Worm (Caenorhabditis elegans) whole organism, young adult: ENCODE results near the gene swt-5.

Experiments used
- B0035.1 ChIP-seq: sonication (generic microtip); optimal IDR thresholded peaks from 2 replicates; lab custom pipeline; 2016; ENCODE audit warnings: missing genetic modification characterization, mild to moderate bottlenecking, missing compliant biosample characterization, missing genotype, missing genetic modification reagents
- D2030.7 ChIP-seq: fragments of 200-800 bp; sonication (Bioruptor generic); IDR thresholded peaks from 2 replicates; pipeline ENCODE4 v1.3.6; 2022; ENCODE audit warnings: missing genetic modification reagents, missing genetic modification characterization, missing compliant biosample characterization
- F37B4.10 ChIP-seq: fragments of 200-800 bp; sonication (Bioruptor generic); IDR thresholded peaks from 2 replicates; pipeline ENCODE4 v1.3.6; 2022; ENCODE audit warnings: missing genetic modification characterization, missing compliant biosample characterization
- F49E8.2 ChIP-seq: sonication (generic microtip); optimal IDR thresholded peaks from 3 replicates; lab custom pipeline; 2017; ENCODE audit warnings: missing genetic modification characterization, mild to moderate bottlenecking, missing compliant biosample characterization, antibody characterized with exemption, moderate library complexity; ENCODE audit not compliant: insufficient read depth
- F57C9.4 ChIP-seq: sonication (generic microtip); optimal IDR thresholded peaks from 2 replicates; lab custom pipeline; 2017; ENCODE audit warnings: mild to moderate bottlenecking, missing genetic modification characterization, missing compliant biosample characterization
- K11D2.4 ChIP-seq: fragments of 200-800 bp; sonication (Bioruptor generic); IDR thresholded peaks from 2 replicates; pipeline ENCODE4 v1.3.6; 2022; ENCODE audit warnings: missing genetic modification reagents, missing genetic modification characterization, missing compliant biosample characterization
- T07F8.4 ChIP-seq: sonication (generic microtip); optimal IDR thresholded peaks from 2 replicates; lab custom pipeline; 2016; ENCODE audit warnings: mild to moderate bottlenecking, missing genetic modification characterization, moderate library complexity, missing compliant biosample characterization
- T26A5.8 ChIP-seq: sonication (generic microtip); optimal IDR thresholded peaks from 2 replicates; lab custom pipeline; 2016; ENCODE audit warnings: missing genetic modification characterization, missing compliant biosample characterization
- Y67H2A.10 ChIP-seq: fragments of 200-800 bp; sonication (Bioruptor generic); conservative IDR thresholded peaks from 2 replicates; pipeline ENCODE4 v1.3.6; 2022; ENCODE audit warnings: missing genetic modification reagents, missing genetic modification characterization, missing compliant biosample characterization
- Y79H2A.3 ChIP-seq: fragments of 200-800 bp; sonication (Bioruptor generic); conservative IDR thresholded peaks from 2 replicates; pipeline ENCODE4 v1.3.6; 2022; ENCODE audit warnings: missing genetic modification reagents, missing genetic modification characterization, missing compliant biosample characterization
- ZK185.1 ChIP-seq: sonication (generic microtip); optimal IDR thresholded peaks from 2 replicates; lab custom pipeline; 2016; ENCODE audit warnings: mild to moderate bottlenecking, missing genetic modification characterization, missing compliant biosample characterization; ENCODE audit not compliant: poor library complexity, severe bottlenecking
- aptf-3 ChIP-seq: fragments of 200-800 bp; sonication (Bioruptor generic); IDR thresholded peaks from 2 replicates; pipeline ENCODE4 v1.3.6; 2022; ENCODE audit warnings: missing genetic modification characterization, missing compliant biosample characterization
- attf-6 ChIP-seq: fragments of 200-800 bp; sonication (Bioruptor generic); IDR thresholded peaks from 2 replicates; pipeline ENCODE4 v1.3.6; 2022; ENCODE audit warnings: missing genetic modification reagents, missing genetic modification characterization, missing compliant biosample characterization
- bed-2 ChIP-seq: fragments of 200-800 bp; sonication (Bioruptor generic); IDR thresholded peaks from 2 replicates; pipeline ENCODE4 v1.3.6; 2022; ENCODE audit warnings: missing genetic modification reagents, missing genetic modification characterization, missing compliant biosample characterization
- cebp-1 ChIP-seq, 2 experiments: fragments of 200-800 bp in 1 of 2; sonication (Bioruptor generic) in 1 of 2; sonication (generic microtip) in 1 of 2; IDR thresholded peaks in 1 of 2; optimal IDR thresholded peaks in 1 of 2; 2 replicates each; pipeline versions ENCODE4 v1.3.6 to Lab custom; 2017 to 2022; ENCODE audit warnings: missing compliant biosample characterization in 2 of 2, missing genetic modification characterization in 2 of 2, mild to moderate bottlenecking in 1 of 2, missing genetic modification reagents in 1 of 2, moderate library complexity in 1 of 2
- ceh-27 ChIP-seq: fragments of 200-800 bp; sonication (Bioruptor generic); optimal IDR thresholded peaks from 2 replicates; lab custom pipeline; 2018; ENCODE audit warnings: mild to moderate bottlenecking, missing genetic modification characterization, moderate library complexity, missing compliant biosample characterization
- ceh-79 ChIP-seq: sonication (generic microtip); optimal IDR thresholded peaks from 2 replicates; lab custom pipeline; 2017; ENCODE audit warnings: mild to moderate bottlenecking, missing genetic modification characterization, missing compliant biosample characterization
- ceh-91 ChIP-seq: fragments of 200-800 bp; sonication (Bioruptor generic); IDR thresholded peaks from 2 replicates; pipeline ENCODE4 v1.3.6; 2022; ENCODE audit warnings: missing genetic modification reagents, missing genetic modification characterization, missing compliant biosample characterization
- die-1 ChIP-seq: sonication (generic microtip); optimal IDR thresholded peaks from 2 replicates; lab custom pipeline; 2016; ENCODE audit warnings: missing genotype, mild to moderate bottlenecking, missing genetic modification characterization, missing compliant biosample characterization
- dpl-1 ChIP-seq: fragments of 150-350 bp; optimal IDR thresholded peaks from 2 replicates; lab custom pipeline; 2014; ENCODE audit warnings: missing biosample characterization, missing genetic modification reagents, missing genetic modification characterization
- efl-1 ChIP-seq: fragments of 150-350 bp; optimal IDR thresholded peaks from 2 replicates; lab custom pipeline; 2014; ENCODE audit warnings: missing biosample characterization, missing genetic modification reagents, missing genetic modification characterization
- egl-18 ChIP-seq: fragments of 200-800 bp; sonication (Bioruptor generic); IDR thresholded peaks from 2 replicates; pipeline ENCODE4 v1.3.6; 2022; ENCODE audit warnings: missing genetic modification reagents, missing genetic modification characterization, missing compliant biosample characterization
- fkh-3 ChIP-seq: sonication (generic microtip); optimal IDR thresholded peaks from 2 replicates; lab custom pipeline; 2016; ENCODE audit warnings: mild to moderate bottlenecking, missing genetic modification characterization, missing compliant biosample characterization
- him-1 ChIP-seq: sonication (generic microtip); optimal IDR thresholded peaks from 2 replicates; lab custom pipeline; 2016; ENCODE audit warnings: missing genotype, missing genetic modification reagents, missing genetic modification characterization, missing compliant biosample characterization
- hlh-12 ChIP-seq: sonication (generic microtip); optimal IDR thresholded peaks from 2 replicates; lab custom pipeline; 2016; ENCODE audit warnings: missing genetic modification characterization, missing compliant biosample characterization
- hmg-1.2 ChIP-seq: fragments of 200-800 bp; sonication (Bioruptor generic); IDR thresholded peaks from 2 replicates; pipeline ENCODE4 v1.3.6; 2022; ENCODE audit warnings: missing genetic modification reagents, missing genetic modification characterization, missing compliant biosample characterization
- hrde-1 ChIP-seq: sonication (generic microtip); optimal IDR thresholded peaks from 2 replicates; lab custom pipeline; 2016; ENCODE audit warnings: missing genetic modification characterization, mild to moderate bottlenecking, missing compliant biosample characterization, moderate library complexity, missing genotype, missing genetic modification reagents, borderline replicate concordance
- lag-1 ChIP-seq: fragments of 200-800 bp; sonication (Bioruptor generic); IDR thresholded peaks from 2 replicates; pipeline ENCODE4 v1.3.6; 2022; ENCODE audit warnings: missing genetic modification reagents, missing genetic modification characterization, missing compliant biosample characterization
- let-607 ChIP-seq, 2 experiments: fragments of 200-800 bp in 1 of 2; sonication (Bioruptor generic) in 1 of 2; sonication (generic microtip) in 1 of 2; optimal IDR thresholded peaks; 2 replicates each; lab custom pipeline; 2016 to 2018; ENCODE audit warnings: mild to moderate bottlenecking in 2 of 2, missing compliant biosample characterization in 2 of 2, missing genetic modification characterization in 2 of 2, moderate library complexity in 2 of 2, missing genotype in 1 of 2
- lin-26 ChIP-seq: fragments of 200-800 bp; sonication (Bioruptor generic); IDR thresholded peaks from 2 replicates; pipeline ENCODE4 v1.3.6; 2022; ENCODE audit warnings: missing genetic modification reagents, missing genetic modification characterization, missing compliant biosample characterization
- lir-1 ChIP-seq: fragments of 200-800 bp; sonication (Bioruptor generic); conservative IDR thresholded peaks from 2 replicates; pipeline ENCODE4 v1.3.6; 2022; ENCODE audit warnings: missing genetic modification reagents, missing genetic modification characterization, missing compliant biosample characterization
- lsl-1 ChIP-seq: fragments of 200-800 bp; sonication (Bioruptor generic); optimal IDR thresholded peaks from 2 replicates; lab custom pipeline; 2018; ENCODE audit warnings: mild to moderate bottlenecking, missing genetic modification characterization, moderate library complexity, missing compliant biosample characterization
- madf-6 ChIP-seq: fragments of 200-800 bp; sonication (Bioruptor generic); IDR thresholded peaks from 2 replicates; pipeline ENCODE4 v1.3.6; 2022; ENCODE audit warnings: missing genetic modification reagents, missing genetic modification characterization, missing compliant biosample characterization
- madf-8 ChIP-seq: fragments of 200-800 bp; sonication (Bioruptor generic); conservative IDR thresholded peaks from 2 replicates; pipeline ENCODE4 v1.3.6; 2022; ENCODE audit warnings: missing genetic modification reagents, missing genetic modification characterization, missing compliant biosample characterization
- mxl-1 ChIP-seq: sonication (generic microtip); optimal IDR thresholded peaks from 2 replicates; lab custom pipeline; 2016; ENCODE audit warnings: missing genetic modification characterization, missing compliant biosample characterization
- nhr-179 ChIP-seq: sonication (generic microtip); optimal IDR thresholded peaks from 2 replicates; lab custom pipeline; 2016; ENCODE audit warnings: mild to moderate bottlenecking, missing genetic modification characterization, missing compliant biosample characterization
- rcor-1 ChIP-seq: fragments of 200-800 bp; sonication (Bioruptor generic); IDR thresholded peaks from 2 replicates; pipeline ENCODE4 v1.3.6; 2022; ENCODE audit warnings: missing genetic modification reagents, missing genetic modification characterization, missing compliant biosample characterization
- rec-8 ChIP-seq, 2 experiments: sonication (generic microtip); optimal IDR thresholded peaks; 2 replicates each; lab custom pipeline; 2016; ENCODE audit warnings: mild to moderate bottlenecking in 2 of 2, missing genetic modification characterization in 2 of 2, missing genetic modification reagents in 2 of 2, missing genotype in 2 of 2, missing biosample characterization in 1 of 2, missing compliant biosample characterization in 1 of 2, moderate library complexity in 1 of 2
- sea-2 ChIP-seq: fragments of 200-800 bp; sonication (Bioruptor generic); IDR thresholded peaks from 2 replicates; pipeline ENCODE4 v1.3.6; 2022; ENCODE audit warnings: missing genetic modification characterization, missing compliant biosample characterization
- snpc-3.4 ChIP-seq: sonication (generic microtip); optimal IDR thresholded peaks from 2 replicates; lab custom pipeline; 2017; ENCODE audit warnings: missing genetic modification characterization, mild to moderate bottlenecking, missing compliant biosample characterization, antibody characterized with exemption, moderate library complexity, missing genotype, missing genetic modification reagents
- snpc-4 ChIP-seq, 5 experiments: fragments of 150-350 bp in 1 of 5; sonication (generic microtip) in 4 of 5; optimal IDR thresholded peaks; 2 replicates each; lab custom pipeline; 2014 to 2018; ENCODE audit warnings: missing genetic modification characterization in 5 of 5, missing biosample characterization in 3 of 5, antibody characterized with exemption in 2 of 5, mild to moderate bottlenecking in 2 of 5, missing compliant biosample characterization in 2 of 5, missing genotype in 2 of 5, moderate library complexity in 2 of 5, missing genetic modification reagents in 1 of 5
- sptf-2 ChIP-seq: fragments of 200-800 bp; sonication (Bioruptor generic); optimal IDR thresholded peaks from 2 replicates; lab custom pipeline; 2018; ENCODE audit warnings: mild to moderate bottlenecking, missing genetic modification characterization, missing compliant biosample characterization
- unc-130 ChIP-seq: sonication (generic microtip); optimal IDR thresholded peaks from 2 replicates; lab custom pipeline; 2016; ENCODE audit warnings: missing genetic modification reagents, missing genetic modification characterization, missing compliant biosample characterization
- xnd-1 ChIP-seq: sonication (generic microtip); optimal IDR thresholded peaks from 2 replicates; lab custom pipeline; 2016; ENCODE audit warnings: missing genotype, missing genetic modification reagents, missing genetic modification characterization, missing compliant biosample characterization
- zim-3 ChIP-seq: sonication (generic microtip); optimal IDR thresholded peaks from 2 replicates; lab custom pipeline; 2017; ENCODE audit warnings: mild to moderate bottlenecking, missing genetic modification characterization, moderate library complexity, missing compliant biosample characterization
- ztf-18 ChIP-seq: sonication (generic microtip); optimal IDR thresholded peaks from 2 replicates; lab custom pipeline; 2016; ENCODE audit warnings: missing genotype, mild to moderate bottlenecking, missing genetic modification characterization, missing compliant biosample characterization

The swt-5 gene

DNA sequence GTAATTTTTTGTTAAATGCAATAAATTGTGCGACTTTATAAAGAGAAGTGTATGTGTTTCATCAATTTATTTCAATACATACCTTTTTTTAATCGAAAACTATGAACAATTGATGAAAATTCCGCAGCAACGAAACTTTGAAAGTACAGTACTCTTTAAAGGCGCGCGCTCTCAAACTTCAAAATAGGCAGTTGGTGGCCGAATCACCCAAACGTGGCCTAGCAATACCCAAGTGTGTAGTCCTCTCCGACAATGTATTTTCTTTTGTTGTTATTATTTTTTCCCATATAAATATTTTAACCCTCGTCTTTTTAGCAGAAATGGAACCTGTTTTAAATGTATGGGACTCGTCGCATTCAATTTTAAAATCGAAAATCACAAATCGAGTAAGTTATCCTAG, 35.3 kb downstream of the swt-5 start, which contains the start of gene C50F4.4:
TSS of gene C50F4.4 (plus strand) at position 267 of the 400 bp plus-strand sequence.
- TF ChIP-seq die-1 (no peak), unc-130 (GFP tag; lab: Kevin White, UChicago) (peak; percentile 66), nhr-179 (tag; lab: Kevin White, UChicago) (no peak), hrde-1 (tag; lab: Kevin White, UChicago) (no peak), mxl-1 (no peak), him-1 (tag; lab: Kevin White, UChicago) (peak; percentile 50), sea-2 (GFP tag; lab: Robert Waterston, UW) (no peak), zim-3 (no peak), fkh-3 (no peak), hlh-12 (no peak), lag-1 (GFP tag; lab: Robert Waterston, UW) (no peak), madf-6 (GFP tag; lab: Robert Waterston, UW) (peak; percentile 85), egl-18 (no peak), let-607 (tag; optimal IDR thresholded peaks at IDR 0.05; lab: Kevin White, UChicago) (peak in 1 of 2 experiments; percentile 16), ztf-18 (tag; lab: Kevin White, UChicago) (peak; percentile 33), ZK185.1 (tag; lab: Kevin White, UChicago) (peak; percentile 69), Y67H2A.10 (GFP tag; lab: Robert Waterston, UW) (no peak), dpl-1 (GFP tag; lab: Kevin White, UChicago) (peak; percentile 17), attf-6 (GFP tag; lab: Robert Waterston, UW) (peak; percentile 57), F37B4.10 (GFP tag; lab: Robert Waterston, UW) (no peak), madf-8 (GFP tag; lab: Robert Waterston, UW) (peak; percentile 49), bed-2 (GFP tag; lab: Robert Waterston, UW) (no peak), ceh-27 (GFP tag; lab: Kevin White, UChicago) (peak; percentile 43), F57C9.4 (tag; lab: Kevin White, UChicago) (no peak), rcor-1 (GFP tag; lab: Robert Waterston, UW) (peak; percentile 43), T07F8.4 (no peak), lsl-1 (GFP tag; lab: Kevin White, UChicago) (peak; percentile 80), F49E8.2 (peak; percentile 45), cebp-1 (GFP tag; IDR thresholded peaks at IDR 0.05; lab: Robert Waterston, UW) (peak; percentile 34; the same call in 1 of the 2 replicates), cebp-1 (tag; optimal IDR thresholded peaks at IDR 0.05; lab: Kevin White, UChicago) (no peak), Y79H2A.3 (GFP tag; lab: Robert Waterston, UW) (0 out of 2 replicates have a peak, but pooled peaks have one; percentile 18), lir-1 (GFP tag; lab: Robert Waterston, UW) (no peak), T26A5.8 (tag; lab: Kevin White, UChicago) (no peak), K11D2.4 (GFP tag; lab: Robert Waterston, UW) (peak; percentile 58; the same call in 1 of the 2 replicates), xnd-1 (tag; lab: Kevin White, UChicago) (peak; percentile 26), B0035.1 (tag; lab: Kevin White, UChicago) (no peak), ceh-91 (GFP tag; lab: Robert Waterston, UW) (0 out of 2 replicates have a peak, but pooled peaks have one; percentile 45), aptf-3 (GFP tag; lab: Robert Waterston, UW) (no peak), hmg-1.2 (GFP tag; lab: Robert Waterston, UW) (0 out of 2 replicates have a peak, but pooled peaks have one; percentile 15), rec-8 (tag; optimal IDR thresholded peaks at IDR 0.05; lab: Kevin White, UChicago) (peak in 1 of 2 experiments; percentile 32), efl-1 (peak; percentile 50), snpc-3.4 (tag; lab: Kevin White, UChicago) (peak; percentile 53), lin-26 (no peak), ceh-79 (tag; lab: Kevin White, UChicago) (no peak), snpc-4 (GFP tag; optimal IDR thresholded peaks at IDR 0.05; lab: Kevin White, UChicago) (no peak), snpc-4 (tag; optimal IDR thresholded peaks at IDR 0.05; lab: Kevin White, UChicago) (peak in 2 of 4 experiments; percentile 3 to 27), D2030.7 (GFP tag; lab: Robert Waterston, UW) (peak; percentile 32; the same call in 1 of the 2 replicates), sptf-2 (no peak)
